Worm (Caenorhabditis elegans) whole organism, L4 larva: ENCODE results near the gene str-5.

ENCODE experiments used
- F10B5.3 ChIP-seq: sonication (generic microtip); optimal IDR thresholded peaks from 2 replicates; lab custom pipeline; 2016; ENCODE audit warnings: mild to moderate bottlenecking, missing genetic modification characterization, missing compliant biosample characterization
- ZK546.5 ChIP-seq, 2 experiments: sonication (generic microtip); optimal IDR thresholded peaks; 2 replicates each; lab custom pipeline; 2017; ENCODE audit warnings: missing biosample characterization in 2 of 2, missing genetic modification characterization in 2 of 2
- lin-15B ChIP-seq: fragments of 150-350 bp; sonication (generic microtip); optimal IDR thresholded peaks from 3 replicates; lab custom pipeline; 2014; ENCODE audit warnings: missing biosample characterization, missing genetic modification characterization
- lin-39 ChIP-seq: fragments of 150-350 bp; optimal IDR thresholded peaks from 2 replicates; lab custom pipeline; 2014; ENCODE audit warnings: missing biosample characterization, missing genetic modification reagents, missing genetic modification characterization
- mep-1 ChIP-seq: fragments of 150-350 bp; sonication (generic microtip); optimal IDR thresholded peaks from 3 replicates; lab custom pipeline; 2014; ENCODE audit warnings: missing biosample characterization, missing genetic modification characterization
- nhr-111 ChIP-seq: fragments of 200-800 bp; sonication (Bioruptor generic); optimal IDR thresholded peaks from 2 replicates; lab custom pipeline; 2018; ENCODE audit warnings: mild to moderate bottlenecking, missing genetic modification characterization, missing compliant biosample characterization
- nhr-25 ChIP-seq: sonication (generic microtip); optimal IDR thresholded peaks from 2 replicates; lab custom pipeline; 2017; ENCODE audit warnings: missing genetic modification characterization, mild to moderate bottlenecking, missing compliant biosample characterization, antibody characterized with exemption, moderate library complexity, borderline replicate concordance; ENCODE audit not compliant: insufficient read depth
- snpc-4 ChIP-seq: fragments of 150-350 bp; optimal IDR thresholded peaks from 2 replicates; lab custom pipeline; 2014; ENCODE audit warnings: missing biosample characterization, missing genetic modification characterization

- TF ChIP-seq mep-1 (tag; lab: Kevin White, UChicago) = no peak
- TF ChIP-seq lin-15B = no peak
- no peak for TF ChIP-seq snpc-4 (tag; lab: Kevin White, UChicago)
- TF ChIP-seq nhr-111 (GFP tag; lab: Kevin White, UChicago) = no peak
- TF ChIP-seq lin-39 (tag; lab: Kevin White, UChicago) = no peak
- TF ChIP-seq ZK546.5 (tag; optimal IDR thresholded peaks at IDR 0.05; lab: Kevin White, UChicago) = no peak
- TF ChIP-seq nhr-25 (tag; lab: Kevin White, UChicago) = no peak
- TF ChIP-seq F10B5.3 (tag; lab: Kevin White, UChicago) = no peak
Observed at ce11 chrV:15776651-15777050, 23.6 kb downstream of the str-5 start, which contains the start of gene nhr-283.
